Worm (Caenorhabditis elegans) whole organism, L2 larva: ENCODE measurements around the gene F42A10.9.

Experiments used
- dmd-4 ChIP-seq: sonication (generic microtip); optimal IDR thresholded peaks from 2 replicates; lab custom pipeline; 2017; ENCODE audit warnings: missing biosample characterization, missing genetic modification characterization
- lin-13 ChIP-seq: fragments of 150-350 bp; optimal IDR thresholded peaks from 2 replicates; lab custom pipeline; 2014; ENCODE audit warnings: missing biosample characterization, missing genetic modification reagents, missing genetic modification characterization
- lsy-2 ChIP-seq, 2 experiments: fragments of 150-350 bp in 1 of 2; sonication (generic microtip) in 1 of 2; optimal IDR thresholded peaks; 2 replicates each; lab custom pipeline; 2014 to 2017; ENCODE audit warnings: missing biosample characterization in 2 of 2, missing genetic modification characterization in 2 of 2
- nhr-6 ChIP-seq: fragments of 150-350 bp; optimal IDR thresholded peaks from 2 replicates; lab custom pipeline; 2014; ENCODE audit warnings: missing biosample characterization, missing genetic modification characterization

DNA sequence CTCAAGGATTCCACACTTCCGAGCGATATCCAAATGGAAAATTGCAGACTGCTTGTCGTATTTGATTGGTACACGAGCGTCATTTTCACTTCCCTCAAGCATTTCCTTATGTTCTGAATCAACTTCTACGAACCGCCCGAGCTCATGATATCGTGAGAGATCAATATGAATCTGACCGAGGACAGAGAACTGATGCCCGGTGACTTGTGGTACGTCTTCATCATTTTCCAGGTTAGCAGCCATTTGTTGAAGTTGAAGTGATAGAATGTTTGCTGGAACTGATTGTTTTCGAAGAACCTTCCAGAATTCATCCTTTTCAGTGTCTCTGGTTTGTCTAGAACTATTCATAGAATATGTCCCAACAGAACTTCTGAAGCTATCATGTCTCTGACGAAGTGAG, 2.3 kb downstream of the F42A10.9 start:
- no peak for TF ChIP-seq lin-13 (GFP tag; lab: Kevin White, UChicago)
- no peak for TF ChIP-seq nhr-6 (tag; lab: Kevin White, UChicago)
- no peak for TF ChIP-seq dmd-4
- TF ChIP-seq lsy-2 (tag; optimal IDR thresholded peaks at IDR 0.05; lab: Kevin White, UChicago) = no peak
